Worm (Caenorhabditis elegans) whole organism, L1 larva: ENCODE measurements around the gene ZK688.1.

Experiments used
- C16A3.4 ChIP-seq: fragments of 150-350 bp; optimal IDR thresholded peaks from 2 replicates; lab custom pipeline; 2014; ENCODE audit warnings: missing biosample characterization, missing genetic modification characterization
- aha-1 ChIP-seq: fragments of 150-350 bp; optimal IDR thresholded peaks from 2 replicates; lab custom pipeline; 2014; ENCODE audit warnings: missing biosample characterization, missing genetic modification characterization
- blmp-1 ChIP-seq: fragments of 150-350 bp; optimal IDR thresholded peaks from 2 replicates; lab custom pipeline; 2014; ENCODE audit warnings: missing biosample characterization, missing genetic modification characterization
- ceh-8 ChIP-seq: fragments of 200-800 bp; sonication (Bioruptor generic); optimal IDR thresholded peaks from 2 replicates; lab custom pipeline; 2018; ENCODE audit warnings: mild to moderate bottlenecking, missing genetic modification characterization, moderate library complexity, missing compliant biosample characterization
- dpl-1 ChIP-seq, 3 experiments: fragments of 150-350 bp in 2 of 3; sonication (generic microtip) in 1 of 3; optimal IDR thresholded peaks; 2 replicates each; lab custom pipeline; 2014 to 2017; ENCODE audit warnings: missing biosample characterization in 3 of 3, missing genetic modification characterization in 3 of 3, missing genetic modification reagents in 3 of 3
- efl-1 ChIP-seq, 4 experiments: fragments of 150-350 bp; optimal IDR thresholded peaks in 3 of 4; peaks in 1 of 4; 1 replicate in 1 of 4; 2 replicates in 3 of 4; lab custom pipeline; 2014; ENCODE audit warnings: missing biosample characterization in 2 of 4, missing genetic modification characterization in 2 of 4, missing genetic modification reagents in 2 of 4
- efl-3 ChIP-seq: fragments of 200-800 bp; sonication (Bioruptor generic); optimal IDR thresholded peaks from 2 replicates; lab custom pipeline; 2018; ENCODE audit warnings: mild to moderate bottlenecking, missing genetic modification characterization, missing compliant biosample characterization
- elt-2 ChIP-seq: sonication (generic microtip); optimal IDR thresholded peaks from 2 replicates; lab custom pipeline; 2016; ENCODE audit warnings: missing genetic modification characterization, mild to moderate bottlenecking, inconsistent platforms, missing compliant biosample characterization, missing genetic modification reagents
- elt-3 ChIP-seq, 6 experiments: fragments of 150-350 bp in 1 of 6; sonication (generic microtip); optimal IDR thresholded peaks; 2 replicates each; lab custom pipeline; 2017 to 2018; ENCODE audit warnings: missing biosample characterization in 6 of 6, missing genetic modification characterization in 6 of 6, inconsistent platforms in 1 of 6
- hlh-17 ChIP-seq: fragments of 200-800 bp; sonication (Bioruptor generic); optimal IDR thresholded peaks from 2 replicates; lab custom pipeline; 2018; ENCODE audit warnings: missing genetic modification characterization, mild to moderate bottlenecking, missing compliant biosample characterization, moderate library complexity, borderline replicate concordance
- irx-1 ChIP-seq: sonication (generic microtip); optimal IDR thresholded peaks from 2 replicates; lab custom pipeline; 2016; ENCODE audit warnings: missing genetic modification characterization, missing compliant biosample characterization
- jun-1 ChIP-seq: fragments of 150-350 bp; optimal IDR thresholded peaks from 2 replicates; lab custom pipeline; 2014; ENCODE audit warnings: missing biosample characterization, missing genetic modification reagents, missing genetic modification characterization
- lin-13 ChIP-seq: fragments of 150-350 bp; optimal IDR thresholded peaks from 2 replicates; lab custom pipeline; 2014; ENCODE audit warnings: missing biosample characterization, missing genetic modification reagents, missing genetic modification characterization
- lin-14 ChIP-seq: fragments of 200-800 bp; sonication (Bioruptor generic); optimal IDR thresholded peaks from 2 replicates; lab custom pipeline; 2018; ENCODE audit warnings: mild to moderate bottlenecking, missing genetic modification characterization, moderate library complexity, missing compliant biosample characterization
- lin-35 ChIP-seq, 2 experiments: fragments of 150-350 bp; optimal IDR thresholded peaks; 2 replicates each; lab custom pipeline; 2014; ENCODE audit warnings: missing biosample characterization in 2 of 2, missing genetic modification characterization in 2 of 2, missing genetic modification reagents in 2 of 2
- lin-39 ChIP-seq: fragments of 150-350 bp; optimal IDR thresholded peaks from 2 replicates; lab custom pipeline; 2014; ENCODE audit warnings: missing biosample characterization, missing genetic modification reagents, missing genetic modification characterization
- lsy-2 ChIP-seq, 2 experiments: fragments of 150-350 bp; optimal IDR thresholded peaks; 2 replicates each; lab custom pipeline; 2014; ENCODE audit warnings: missing biosample characterization in 2 of 2, missing genetic modification characterization in 2 of 2
- mdl-1 ChIP-seq, 2 experiments: fragments of 150-350 bp; optimal IDR thresholded peaks; 2 replicates each; lab custom pipeline; 2014 to 2017; ENCODE audit warnings: missing biosample characterization in 2 of 2, missing genetic modification characterization in 2 of 2, inconsistent platforms in 1 of 2
- mef-2 ChIP-seq: fragments of 150-350 bp; optimal IDR thresholded peaks from 2 replicates; lab custom pipeline; 2014; ENCODE audit warnings: missing biosample characterization, missing genetic modification characterization
- mep-1 ChIP-seq: fragments of 150-350 bp; optimal IDR thresholded peaks from 2 replicates; lab custom pipeline; 2014; ENCODE audit warnings: missing biosample characterization, missing genetic modification characterization
- nhr-20 ChIP-seq: sonication (generic microtip); optimal IDR thresholded peaks from 2 replicates; lab custom pipeline; 2016; ENCODE audit warnings: mild to moderate bottlenecking, missing genetic modification characterization, missing compliant biosample characterization
- nhr-28 ChIP-seq: fragments of 150-350 bp; optimal IDR thresholded peaks from 2 replicates; lab custom pipeline; 2014; ENCODE audit warnings: missing biosample characterization, missing genetic modification characterization
- nhr-71 ChIP-seq: sonication (generic microtip); optimal IDR thresholded peaks from 2 replicates; lab custom pipeline; 2016; ENCODE audit warnings: mild to moderate bottlenecking, missing genetic modification characterization, moderate library complexity, missing compliant biosample characterization
- nhr-77 ChIP-seq: fragments of 150-350 bp; optimal IDR thresholded peaks from 2 replicates; lab custom pipeline; 2014; ENCODE audit warnings: missing biosample characterization, missing genetic modification characterization
- nhr-84 ChIP-seq: sonication (generic microtip); optimal IDR thresholded peaks from 2 replicates; lab custom pipeline; 2017; ENCODE audit warnings: missing biosample characterization, missing genetic modification characterization
- nhr-85 ChIP-seq: sonication (generic microtip); peaks from one replicate; lab custom pipeline; 2016; ENCODE audit warnings: missing genetic modification characterization, inconsistent platforms, missing compliant biosample characterization
- nhr-90 ChIP-seq: sonication (generic microtip); optimal IDR thresholded peaks from 2 replicates; lab custom pipeline; 2016; ENCODE audit warnings: mild to moderate bottlenecking, missing genetic modification characterization, missing compliant biosample characterization; ENCODE audit not compliant: poor library complexity
- pax-3 ChIP-seq: fragments of 200-800 bp; sonication (Bioruptor generic); optimal IDR thresholded peaks from 2 replicates; lab custom pipeline; 2018; ENCODE audit warnings: mild to moderate bottlenecking, missing genetic modification characterization, moderate library complexity, missing compliant biosample characterization
- rnt-1 ChIP-seq: sonication (generic microtip); optimal IDR thresholded peaks from 2 replicates; lab custom pipeline; 2016; ENCODE audit warnings: mild to moderate bottlenecking, missing genetic modification characterization, moderate library complexity, missing compliant biosample characterization
- skn-1 ChIP-seq: fragments of 150-350 bp; optimal IDR thresholded peaks from 2 replicates; lab custom pipeline; 2014; ENCODE audit warnings: missing biosample characterization, missing genetic modification characterization
- snpc-4 ChIP-seq: fragments of 150-350 bp; optimal IDR thresholded peaks from 2 replicates; lab custom pipeline; 2014; ENCODE audit warnings: missing biosample characterization, missing genetic modification characterization
- snu-23 ChIP-seq: sonication (generic microtip); optimal IDR thresholded peaks from 2 replicates; lab custom pipeline; 2016; ENCODE audit warnings: missing genetic modification characterization, missing compliant biosample characterization
- swsn-7 ChIP-seq: sonication (generic microtip); optimal IDR thresholded peaks from 2 replicates; lab custom pipeline; 2016; ENCODE audit warnings: missing genetic modification characterization, missing compliant biosample characterization
- unc-30 ChIP-seq: sonication (generic microtip); optimal IDR thresholded peaks from 2 replicates; lab custom pipeline; 2017; ENCODE audit warnings: missing biosample characterization, missing genetic modification characterization
- unc-86 ChIP-seq: sonication (generic microtip); optimal IDR thresholded peaks from 2 replicates; lab custom pipeline; 2016; ENCODE audit warnings: missing genetic modification characterization, missing compliant biosample characterization
- unc-98 ChIP-seq: fragments of 200-800 bp; sonication (Bioruptor generic); IDR thresholded peaks from 2 replicates; pipeline ENCODE4 v1.3.6; 2022; ENCODE audit warnings: missing genetic modification characterization, missing compliant biosample characterization
- xbp-1 ChIP-seq: sonication (generic microtip); optimal IDR thresholded peaks from 2 replicates; lab custom pipeline; 2016; ENCODE audit warnings: missing genetic modification characterization, missing compliant biosample characterization

Gene ZK688.1

ce11 chrIII:7903427-7903826 lies 5.9 kb upstream of the ZK688.1 start:
- TF ChIP-seq nhr-84 (tag; lab: Kevin White, UChicago) (no peak), mep-1 (tag; lab: Kevin White, UChicago) (no peak), rnt-1 (no peak), hlh-17 (GFP tag; lab: Kevin White, UChicago) (no peak), lin-14 (GFP tag; lab: Kevin White, UChicago) (no peak), blmp-1 (tag; lab: Kevin White, UChicago) (no peak), nhr-77 (tag; lab: Kevin White, UChicago) (no peak), lin-13 (no peak), ceh-8 (GFP tag; lab: Kevin White, UChicago) (no peak), unc-98 (GFP tag; lab: Robert Waterston, UW) (no peak), skn-1 (tag; lab: Kevin White, UChicago) (no peak)
- TF ChIP-seq, all 84 proteins: peak for 0

- TF ChIP-seq mef-2 (tag; lab: Kevin White, UChicago) (no peak), rnt-1 (peak; percentile 48), nhr-71 (peak; percentile 36)
These were observed 1.8 kb upstream of the ZK688.1 start, which contains the start of gene pcp-5 for ce11 chrIII:7907515-7907914. pcp-5 (minus strand) TSS chrIII:7907615.

ce11 chrIII:7911621-7912020 lies 2.3 kb downstream of the ZK688.1 start, which contains the start of gene ZK688.7:
ZK688.7 (minus strand) TSS chrIII:7911634.
- no peak for TF ChIP-seq swsn-7 (tag; lab: Kevin White, UChicago)
- peak; percentile 66 for TF ChIP-seq nhr-85 (tag; lab: Kevin White, UChicago)
- TF ChIP-seq lin-39 (tag; lab: Kevin White, UChicago) = no peak
- no peak for TF ChIP-seq ceh-8 (GFP tag; lab: Kevin White, UChicago)
- peak in 1 of 2 experiments; percentile 15 for TF ChIP-seq lsy-2 (tag; optimal IDR thresholded peaks at IDR 0.05; lab: Kevin White, UChicago)
- TF ChIP-seq lin-14 (GFP tag; lab: Kevin White, UChicago) = peak; percentile 81
- no peak for TF ChIP-seq unc-86 (tag; lab: Kevin White, UChicago)
- TF ChIP-seq blmp-1 (tag; lab: Kevin White, UChicago) = peak; percentile 37
- no peak for TF ChIP-seq unc-98 (GFP tag; lab: Robert Waterston, UW)
- TF ChIP-seq pax-3 (tag; lab: Kevin White, UChicago) = no peak
- TF ChIP-seq nhr-77 (tag; lab: Kevin White, UChicago) = no peak
- peak; percentile 11 for TF ChIP-seq nhr-90 (tag; lab: Kevin White, UChicago)
- TF ChIP-seq C16A3.4 (tag; lab: Kevin White, UChicago) = no peak
- TF ChIP-seq nhr-28 (tag; lab: Kevin White, UChicago) = no peak
- peak; percentile 70 for TF ChIP-seq snu-23 (GFP tag; lab: Kevin White, UChicago)
- TF ChIP-seq mep-1 (tag; lab: Kevin White, UChicago) = peak; percentile 51
- no peak for TF ChIP-seq aha-1
- no peak for TF ChIP-seq efl-3 (GFP tag; lab: Kevin White, UChicago)
- no peak for TF ChIP-seq xbp-1
- no peak for TF ChIP-seq irx-1 (tag; lab: Kevin White, UChicago)
- TF ChIP-seq efl-1 (optimal IDR thresholded peaks at IDR 0.05; lab: Kevin White, UChicago) = peak; percentile 1 to 30
- peak; percentile 19 to 71 for TF ChIP-seq efl-1 (GFP tag; optimal IDR thresholded peaks at IDR 0.05 in 1 of 2; lab: Kevin White, UChicago)
- TF ChIP-seq dpl-1 (GFP tag; optimal IDR thresholded peaks at IDR 0.05; lab: Kevin White, UChicago) = peak; percentile 8 to 34 (median 33)
- TF ChIP-seq elt-2 (tag; lab: Kevin White, UChicago) = no peak
- no peak for TF ChIP-seq jun-1 (tag; lab: Kevin White, UChicago)
- TF ChIP-seq elt-3 (tag; optimal IDR thresholded peaks at IDR 0.05; lab: Kevin White, UChicago) = peak in 1 of 6 experiments; percentile 63
- TF ChIP-seq nhr-20 = peak; percentile 57
- TF ChIP-seq snpc-4 (tag; lab: Kevin White, UChicago) = no peak
- peak in 1 of 2 experiments; percentile 68 for TF ChIP-seq lin-35 (GFP tag; optimal IDR thresholded peaks at IDR 0.05; lab: Kevin White, UChicago)
- TF ChIP-seq unc-30 (tag; lab: Kevin White, UChicago) = no peak
- peak in 1 of 2 experiments; percentile 15 for TF ChIP-seq mdl-1 (tag; optimal IDR thresholded peaks at IDR 0.05; lab: Kevin White, UChicago)
